Fruit fly (Drosophila melanogaster): ENCODE measurements around the gene CG4962.

DNA sequence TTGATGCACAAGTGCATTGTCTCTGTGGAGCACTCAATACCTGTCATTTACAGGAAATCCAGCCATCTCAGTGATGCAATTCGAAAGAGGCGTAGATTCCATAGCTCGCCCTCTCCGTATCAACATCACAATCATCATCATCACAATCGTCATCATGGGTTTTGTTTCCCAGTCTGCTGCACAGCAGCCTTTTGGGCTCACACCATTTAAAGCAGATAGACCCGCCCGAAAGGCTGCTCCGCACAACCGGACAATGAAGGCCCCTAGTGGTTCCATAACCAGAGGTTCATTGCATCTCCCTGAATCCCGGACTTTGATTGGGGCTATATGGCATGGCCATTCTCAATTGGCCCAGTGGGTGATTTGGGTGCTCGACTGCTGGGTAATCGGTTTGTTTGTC lies 39.5 kb upstream of the CG4962 start:
- no peak for TF ChIP-seq CG8478 (optimal IDR thresholded peaks at IDR 0.05)
- TF ChIP-seq CTCF (optimal IDR thresholded peaks at IDR 0.05), result no peak

All from S2 (cell line).